Worm (Caenorhabditis elegans): Measurements from ENCODE around the gene C54E10.11.

- no peak for TF ChIP-seq unc-62 (GFP tag; optimal IDR thresholded peaks at IDR 0.05 in 1 of 2)
- no peak for TF ChIP-seq unc-62 (tag; optimal IDR thresholded peaks at IDR 0.05)
- no peak for TF ChIP-seq nhr-28 (tag; optimal IDR thresholded peaks at IDR 0.05)
- no peak for TF ChIP-seq duxl-1 (tag; optimal IDR thresholded peaks at IDR 0.05; ENCODE audit: poor library complexity)
- no peak for TF ChIP-seq fos-1 (tag; optimal IDR thresholded peaks at IDR 0.05)
- no peak for TF ChIP-seq tra-1 (GFP tag; IDR thresholded peaks at IDR 0.05)
- TF ChIP-seq R02D3.7 (tag; optimal IDR thresholded peaks at IDR 0.05) = no peak
- no peak for TF ChIP-seq daf-12 (tag; optimal IDR thresholded peaks at IDR 0.05)
- no peak for TF ChIP-seq spr-1 (tag; optimal IDR thresholded peaks at IDR 0.05)
- no peak for TF ChIP-seq mdl-1 (tag; optimal IDR thresholded peaks at IDR 0.05)
- no peak for TF ChIP-seq unc-39 (tag; optimal IDR thresholded peaks at IDR 0.05)
- no peak for TF ChIP-seq ceh-44 (GFP tag; IDR thresholded peaks at IDR 0.05)
- no peak for TF ChIP-seq Y5F2A.4 (GFP tag; optimal IDR thresholded peaks at IDR 0.05)
- no peak for TF ChIP-seq mep-1 (tag; optimal IDR thresholded peaks at IDR 0.05)
- no peak for TF ChIP-seq attf-4 (tag; optimal IDR thresholded peaks at IDR 0.05)
These were observed 29.2 kb downstream of the C54E10.11 start, which contains the start of gene clec-257 for ce11 chrV:18772761-18773160.
